Fruit fly (Drosophila melanogaster): Measurements from ENCODE around the gene Cnb.

Cnb gene

DNA sequence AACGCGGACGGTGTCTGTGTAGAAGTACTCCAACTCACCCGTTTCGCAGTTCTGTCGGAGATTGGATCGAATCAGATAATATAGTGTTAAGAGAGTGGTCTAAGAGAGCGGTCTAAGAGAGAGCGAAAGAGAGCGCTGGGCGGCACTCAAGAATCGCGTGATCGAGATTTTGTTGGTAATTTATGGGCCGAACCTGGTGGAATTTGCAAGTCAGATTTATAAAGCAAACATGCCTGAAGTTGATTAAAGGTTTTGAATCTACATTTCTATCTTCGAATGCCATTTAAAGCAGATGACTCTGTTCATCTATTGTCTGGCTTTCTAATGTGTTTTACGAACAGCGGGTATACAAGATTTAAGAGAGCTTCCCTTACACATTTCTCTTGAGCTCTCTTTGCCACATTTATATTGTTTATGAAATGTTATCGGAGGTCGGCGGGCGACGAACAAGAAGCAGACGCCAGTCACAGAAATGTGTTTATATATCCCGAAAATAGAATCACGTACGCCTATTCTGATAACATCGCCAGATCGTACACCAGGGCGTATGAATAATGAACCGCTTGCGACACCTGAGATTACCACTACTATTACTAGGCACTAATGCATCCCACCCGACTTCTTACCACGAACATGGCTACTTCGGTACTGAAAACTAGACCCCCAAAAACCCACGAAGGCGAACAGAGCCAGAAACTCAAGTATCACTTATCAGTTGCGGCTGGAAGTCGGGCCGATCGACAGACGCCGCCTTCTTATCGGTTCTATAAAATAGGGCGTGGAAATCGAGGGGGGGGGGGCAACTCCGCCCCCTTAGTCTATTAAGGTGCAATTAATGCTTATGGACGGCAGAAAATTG lies 20.3 kb downstream of the Cnb start:
- TF ChIP-seq Crg-1 (GFP tag; optimal IDR thresholded peaks at IDR 0.05) (peak; percentile 15), CG7101 (tag; optimal IDR thresholded peaks at IDR 0.05) (peak; percentile 63), cic (GFP tag; optimal IDR thresholded peaks at IDR 0.05) (peak; percentile 72), pad (GFP tag; optimal IDR thresholded peaks at IDR 0.05) (peak; percentile 28), kay (GFP tag; ENCODE audit: borderline replicate concordance) (no peak), tj (GFP tag; optimal IDR thresholded peaks at IDR 0.05) (peak; percentile 28), CG12768 (GFP tag; optimal IDR thresholded peaks at IDR 0.05) (peak; percentile 47), CG33017 (tag; optimal IDR thresholded peaks at IDR 0.05) (peak; percentile 60), CG1620 (GFP tag; optimal IDR thresholded peaks at IDR 0.05) (peak; percentile 17), bab1 (GFP tag; optimal IDR thresholded peaks at IDR 0.05) (peak; percentile 59), Hr96 (GFP tag; optimal IDR thresholded peaks at IDR 0.05) (no peak), CG14711 (tag; optimal IDR thresholded peaks at IDR 0.05) (no peak), CG5204 (GFP tag; optimal IDR thresholded peaks at IDR 0.05) (no peak), Mnt (GFP tag; optimal IDR thresholded peaks at IDR 0.05) (peak; percentile 73), Clk (GFP tag; optimal IDR thresholded peaks at IDR 0.05) (peak; percentile 49), ovo (GFP tag; optimal IDR thresholded peaks at IDR 0.05) (peak; percentile 15), CG11617 (GFP tag; optimal IDR thresholded peaks at IDR 0.05) (no peak), CG7045 (GFP tag; optimal IDR thresholded peaks at IDR 0.05) (peak; percentile 41), toe (GFP tag; optimal IDR thresholded peaks at IDR 0.05) (no peak), cnc (optimal IDR thresholded peaks at IDR 0.05) (peak in 1 of 2 experiments; percentile 58)

DNA sequence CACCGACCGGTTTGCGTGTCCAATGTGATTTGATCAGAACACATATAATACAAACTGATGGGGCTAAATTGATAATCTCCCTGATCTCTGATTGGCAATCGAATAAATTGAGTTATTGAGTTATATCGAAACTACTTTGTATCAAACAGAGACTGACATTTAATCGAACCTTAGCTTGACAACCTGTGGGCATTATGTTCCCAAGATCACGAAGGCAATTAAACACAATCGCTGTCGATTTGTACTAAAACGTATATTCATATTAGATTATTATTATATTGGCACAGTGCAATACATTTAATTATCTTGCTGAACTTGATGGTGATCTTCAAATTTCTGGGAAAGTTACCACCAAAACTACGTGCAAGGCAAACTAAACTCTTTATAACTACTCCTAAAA lies 21.0 kb downstream of the Cnb start:
- TF ChIP-seq kay (GFP tag; ENCODE audit: borderline replicate concordance), result peak; percentile 91
- no peak for TF ChIP-seq CG1620 (GFP tag; optimal IDR thresholded peaks at IDR 0.05)

DNA sequence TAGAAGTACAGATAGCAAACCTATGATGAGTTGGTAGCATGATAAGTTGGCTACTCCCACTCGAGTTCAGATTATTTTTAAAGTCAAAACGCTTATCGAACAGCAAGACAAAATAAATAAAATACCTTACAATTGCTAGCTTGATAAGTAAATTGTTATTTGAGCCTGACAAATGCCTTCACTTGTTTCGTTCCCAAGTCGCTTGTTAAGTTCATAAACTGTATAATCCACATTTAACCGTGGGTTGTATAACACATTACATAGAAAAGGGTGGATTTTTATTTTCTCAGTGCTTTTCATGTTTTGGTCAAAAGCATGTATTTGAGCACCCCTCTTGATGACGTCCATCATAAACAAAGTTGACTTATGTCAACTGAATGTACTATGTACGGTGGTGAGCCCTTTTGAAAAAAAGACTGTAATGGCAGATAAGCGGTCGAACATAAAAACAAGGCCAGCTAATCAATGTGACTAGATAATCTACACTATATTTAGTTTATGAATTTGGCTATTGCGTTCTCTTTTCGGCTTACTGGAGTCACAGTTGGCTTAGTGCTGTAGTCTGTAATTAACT lies 21.5 kb downstream of the Cnb start:
- TF ChIP-seq CG12768 (GFP tag; optimal IDR thresholded peaks at IDR 0.05) (no peak), pad (GFP tag; optimal IDR thresholded peaks at IDR 0.05) (no peak), CG14711 (tag; optimal IDR thresholded peaks at IDR 0.05) (no peak)

DNA sequence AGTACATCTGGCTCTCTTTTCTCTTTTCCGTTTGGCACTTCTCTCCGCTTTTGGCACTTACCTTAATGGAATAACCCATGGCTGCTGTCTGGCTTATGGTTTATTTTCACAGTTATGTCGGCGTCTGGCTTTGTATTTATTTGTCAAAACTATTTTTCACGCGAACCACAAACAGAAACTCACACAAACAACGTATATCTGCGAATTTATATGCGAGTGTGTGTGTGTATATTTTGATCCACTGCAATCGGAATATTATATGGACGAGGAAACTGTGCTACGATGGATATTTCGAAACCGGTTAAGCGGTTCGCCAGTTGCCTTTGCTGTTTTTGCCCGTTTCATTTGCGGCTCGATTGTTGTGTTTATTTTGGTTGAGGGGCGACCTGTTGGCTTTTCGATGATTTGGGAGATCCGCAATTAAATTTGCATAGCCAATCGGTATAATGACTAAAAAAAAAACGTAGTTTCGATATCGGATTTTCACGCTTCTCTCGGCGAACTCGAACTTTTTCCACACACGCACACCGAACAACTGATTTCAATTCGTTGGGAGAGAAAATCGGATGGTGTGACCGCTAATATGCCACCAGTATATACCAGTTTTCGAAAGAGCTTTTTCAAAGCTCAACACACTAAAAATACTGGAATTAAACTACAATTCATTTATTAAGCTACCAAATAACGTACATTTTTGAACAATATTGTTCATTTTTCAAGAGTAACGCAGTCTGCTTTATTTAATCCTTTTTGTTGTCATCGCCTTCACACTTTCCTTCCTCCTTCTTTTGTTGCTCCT lies 22.4 kb downstream of the Cnb start, which contains the start of gene CG1927:
Gene CG1927, minus strand, starts transcription at position 541 of the 799 bp plus-strand sequence.
- TF ChIP-seq CG12768 (GFP tag; optimal IDR thresholded peaks at IDR 0.05), result no peak
- peak; percentile 26 for TF ChIP-seq Mnt (GFP tag; optimal IDR thresholded peaks at IDR 0.05)
- TF ChIP-seq Crg-1 (GFP tag; optimal IDR thresholded peaks at IDR 0.05), result no peak
- TF ChIP-seq pad (GFP tag; optimal IDR thresholded peaks at IDR 0.05), result no peak
- no peak for TF ChIP-seq cnc (optimal IDR thresholded peaks at IDR 0.05)
- peak; percentile 44 for TF ChIP-seq bab1 (GFP tag; optimal IDR thresholded peaks at IDR 0.05)
- peak; percentile 23 for TF ChIP-seq tj (GFP tag; optimal IDR thresholded peaks at IDR 0.05)
- no peak for TF ChIP-seq Clk (GFP tag; optimal IDR thresholded peaks at IDR 0.05)
- TF ChIP-seq CG11617 (GFP tag; optimal IDR thresholded peaks at IDR 0.05), result peak; percentile 11
- no peak for TF ChIP-seq CG33017 (tag; optimal IDR thresholded peaks at IDR 0.05)
- no peak for TF ChIP-seq kay (GFP tag; ENCODE audit: borderline replicate concordance)
- TF ChIP-seq CG7101 (tag; optimal IDR thresholded peaks at IDR 0.05), result no peak
- no peak for TF ChIP-seq CG7045 (GFP tag; optimal IDR thresholded peaks at IDR 0.05)
- no peak for TF ChIP-seq Hr96 (GFP tag; optimal IDR thresholded peaks at IDR 0.05)
- TF ChIP-seq cic (GFP tag; optimal IDR thresholded peaks at IDR 0.05), result peak; percentile 35
- no peak for TF ChIP-seq CG14711 (tag; optimal IDR thresholded peaks at IDR 0.05)
- no peak for TF ChIP-seq CG5204 (GFP tag; optimal IDR thresholded peaks at IDR 0.05)
- TF ChIP-seq CG1620 (GFP tag; optimal IDR thresholded peaks at IDR 0.05), result no peak
- TF ChIP-seq toe (GFP tag; optimal IDR thresholded peaks at IDR 0.05), result no peak
- no peak for TF ChIP-seq ovo (GFP tag; optimal IDR thresholded peaks at IDR 0.05)

DNA sequence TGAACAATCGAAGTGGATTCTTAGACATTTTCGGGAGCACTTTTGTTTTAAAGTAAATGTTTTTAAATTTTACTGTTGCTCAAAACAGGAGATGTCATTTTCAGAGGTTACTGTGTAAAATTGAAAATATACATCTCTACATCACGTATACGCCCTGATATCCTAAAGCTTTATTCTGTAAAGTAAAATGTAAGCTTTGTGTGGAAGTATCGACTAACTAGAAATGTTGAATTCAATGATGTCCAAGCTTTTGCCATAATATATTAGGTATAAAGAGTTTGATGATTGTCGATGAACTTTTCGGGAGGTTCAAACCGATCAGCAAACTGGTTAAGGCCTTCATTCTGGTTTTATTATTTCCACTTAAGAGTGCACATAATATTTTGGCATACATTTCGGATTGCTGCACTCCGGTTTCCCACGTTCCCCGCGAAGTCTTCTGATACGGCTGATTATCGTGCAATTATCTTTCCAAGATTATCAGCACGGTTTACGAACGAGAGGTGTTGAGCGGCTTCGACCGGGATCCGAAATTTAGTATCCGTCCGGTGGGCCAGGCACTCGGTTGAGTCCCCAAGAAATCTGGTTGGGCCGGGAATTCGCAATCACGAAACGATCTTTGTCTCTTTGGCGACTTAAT lies 23.9 kb downstream of the Cnb start, which contains the start of the genes CG11815 and acs:
Gene CG11815, minus strand, starts transcription at position 98 of the 640 bp plus-strand sequence.
Gene acs, plus strand, starts transcription at position 536 of the 640 bp plus-strand sequence.
- TF ChIP-seq CG11617 (GFP tag; optimal IDR thresholded peaks at IDR 0.05) (no peak), Clk (GFP tag; optimal IDR thresholded peaks at IDR 0.05) (no peak), toe (GFP tag; optimal IDR thresholded peaks at IDR 0.05) (no peak), cic (GFP tag; optimal IDR thresholded peaks at IDR 0.05) (no peak), bab1 (GFP tag; optimal IDR thresholded peaks at IDR 0.05) (peak; percentile 1), pad (GFP tag; optimal IDR thresholded peaks at IDR 0.05) (no peak), tj (GFP tag; optimal IDR thresholded peaks at IDR 0.05) (no peak), CG7101 (tag; optimal IDR thresholded peaks at IDR 0.05) (no peak)

Measured in whole organism, adult.